Worm (Caenorhabditis elegans) whole organism, L4 larva: ENCODE data around the gene rga-9.
A peak's percentile ranks its signal among the peaks of the same experiment; 100 is the strongest.

Source experiments
- D1046.2 ChIP-seq: fragments of 200-800 bp; sonication (Bioruptor generic); IDR thresholded peaks from 2 replicates; pipeline ENCODE4 v1.3.6; 2022; ENCODE audit warnings: missing genetic modification characterization, missing compliant biosample characterization
- F10B5.3 ChIP-seq: sonication (generic microtip); optimal IDR thresholded peaks from 2 replicates; lab custom pipeline; 2016; ENCODE audit warnings: mild to moderate bottlenecking, missing genetic modification characterization, missing compliant biosample characterization
- F37D6.2 ChIP-seq: sonication (generic microtip); optimal IDR thresholded peaks from 2 replicates; lab custom pipeline; 2016; ENCODE audit warnings: mild to moderate bottlenecking, missing genetic modification characterization, missing compliant biosample characterization
- F49E8.2 ChIP-seq: sonication (generic microtip); optimal IDR thresholded peaks from 2 replicates; lab custom pipeline; 2016; ENCODE audit warnings: missing compliant biosample characterization, mild to moderate bottlenecking, missing genetic modification characterization, borderline replicate concordance
- R02D3.7 ChIP-seq: fragments of 150-350 bp; sonication (generic microtip); optimal IDR thresholded peaks from 3 replicates; lab custom pipeline; 2014; ENCODE audit warnings: missing biosample characterization, missing genetic modification characterization
- Y5F2A.4 ChIP-seq: fragments of 200-800 bp; sonication (Bioruptor generic); optimal IDR thresholded peaks from 2 replicates; lab custom pipeline; 2018; ENCODE audit warnings: mild to moderate bottlenecking, missing genetic modification characterization, missing compliant biosample characterization
- Y75B8A.6 ChIP-seq: fragments of 200-800 bp; sonication (Bioruptor generic); IDR thresholded peaks from 2 replicates; pipeline ENCODE4 v1.3.6; 2022; ENCODE audit warnings: missing genetic modification reagents, missing genetic modification characterization, missing compliant biosample characterization
- ZK337.2 ChIP-seq: fragments of 200-800 bp; sonication (Bioruptor generic); IDR thresholded peaks from 2 replicates; pipeline ENCODE4 v1.3.6; 2022; ENCODE audit warnings: missing genetic modification reagents, missing genetic modification characterization, missing compliant biosample characterization
- aha-1 ChIP-seq: fragments of 150-350 bp; peaks from one replicate; lab custom pipeline; 2014; ENCODE audit warnings: missing biosample characterization, missing genetic modification characterization
- ama-1 ChIP-seq: fragments of 150-350 bp; optimal IDR thresholded peaks from 2 replicates; lab custom pipeline; 2014; ENCODE audit warnings: inconsistent platforms, mixed read lengths
- arid-1 ChIP-seq: fragments of 200-800 bp; sonication (Bioruptor generic); conservative IDR thresholded peaks from 2 replicates; pipeline ENCODE4 v1.3.6; 2022; ENCODE audit warnings: missing genetic modification reagents, missing genetic modification characterization, missing compliant biosample characterization
- ceh-62 ChIP-seq: sonication (generic microtip); optimal IDR thresholded peaks from 2 replicates; lab custom pipeline; 2017; ENCODE audit warnings: missing biosample characterization, missing genetic modification characterization
- daf-12 ChIP-seq: fragments of 150-350 bp; optimal IDR thresholded peaks from 2 replicates; lab custom pipeline; 2014; ENCODE audit warnings: missing biosample characterization, missing genetic modification reagents, missing genetic modification characterization
- daf-16 ChIP-seq, 3 experiments: sonication (generic microtip); optimal IDR thresholded peaks; 2 replicates each; lab custom pipeline; 2016 to 2017; ENCODE audit warnings: missing genetic modification characterization in 3 of 3, missing genetic modification reagents in 3 of 3, mild to moderate bottlenecking in 2 of 3, missing compliant biosample characterization in 2 of 3, missing biosample characterization in 1 of 3, moderate library complexity in 1 of 3
- daf-19 ChIP-seq: fragments of 200-800 bp; sonication (Bioruptor generic); conservative IDR thresholded peaks from 2 replicates; pipeline ENCODE4 v1.3.6; 2022; ENCODE audit warnings: missing genetic modification characterization, missing compliant biosample characterization
- dmd-8 ChIP-seq: fragments of 200-800 bp; sonication (Bioruptor generic); IDR thresholded peaks from 2 replicates; pipeline ENCODE4 v1.3.6; 2022; ENCODE audit warnings: missing genetic modification characterization, missing compliant biosample characterization
- dpl-1 ChIP-seq: fragments of 150-350 bp; optimal IDR thresholded peaks from 2 replicates; lab custom pipeline; 2014; ENCODE audit warnings: missing biosample characterization, missing genetic modification reagents, missing genetic modification characterization
- dve-1 ChIP-seq: sonication (generic microtip); optimal IDR thresholded peaks from 2 replicates; lab custom pipeline; 2017; ENCODE audit warnings: antibody characterized with exemption, mild to moderate bottlenecking, missing genetic modification characterization, missing compliant biosample characterization; ENCODE audit not compliant: insufficient read depth
- egl-43 ChIP-seq: fragments of 200-800 bp; sonication (Bioruptor generic); IDR thresholded peaks from 2 replicates; pipeline ENCODE4 v1.3.6; 2022; ENCODE audit warnings: missing genetic modification reagents, missing genetic modification characterization, missing compliant biosample characterization
- fkh-10 ChIP-seq: fragments of 150-350 bp; optimal IDR thresholded peaks from 2 replicates; lab custom pipeline; 2014; ENCODE audit warnings: missing biosample characterization, missing genetic modification reagents, missing genetic modification characterization
- lim-7 ChIP-seq: fragments of 200-800 bp; sonication (Bioruptor generic); IDR thresholded peaks from 2 replicates; pipeline ENCODE4 v1.3.6; 2022; ENCODE audit warnings: missing genetic modification characterization, missing compliant biosample characterization
- lin-15B ChIP-seq: fragments of 150-350 bp; sonication (generic microtip); optimal IDR thresholded peaks from 3 replicates; lab custom pipeline; 2014; ENCODE audit warnings: missing biosample characterization, missing genetic modification characterization
- lin-39 ChIP-seq: fragments of 150-350 bp; optimal IDR thresholded peaks from 2 replicates; lab custom pipeline; 2014; ENCODE audit warnings: missing biosample characterization, missing genetic modification reagents, missing genetic modification characterization
- lsy-2 ChIP-seq, 2 experiments: fragments of 150-350 bp in 1 of 2; sonication (generic microtip) in 1 of 2; optimal IDR thresholded peaks; 2 replicates each; lab custom pipeline; 2014 to 2017; ENCODE audit warnings: missing biosample characterization in 2 of 2, missing genetic modification characterization in 2 of 2
- mdl-1 ChIP-seq, 2 experiments: fragments of 150-350 bp in 1 of 2; sonication (generic microtip) in 1 of 2; optimal IDR thresholded peaks; 2 replicates each; lab custom pipeline; 2014 to 2017; ENCODE audit warnings: missing biosample characterization in 2 of 2, missing genetic modification characterization in 2 of 2
- mdt-29 ChIP-seq: fragments of 200-800 bp; sonication (Bioruptor generic); IDR thresholded peaks from 2 replicates; pipeline ENCODE4 v1.3.6; 2022; ENCODE audit warnings: missing genetic modification reagents, missing genetic modification characterization, missing compliant biosample characterization
- mes-2 ChIP-seq: sonication (generic microtip); optimal IDR thresholded peaks from 2 replicates; lab custom pipeline; 2016; ENCODE audit warnings: missing genotype, mild to moderate bottlenecking, missing genetic modification characterization, missing compliant biosample characterization; ENCODE audit not compliant: poor library complexity, severe bottlenecking
- nhr-41 ChIP-seq: fragments of 200-800 bp; sonication (Bioruptor generic); IDR thresholded peaks from 2 replicates; pipeline ENCODE4 v1.3.6; 2022; ENCODE audit warnings: missing genetic modification reagents, missing genetic modification characterization, missing compliant biosample characterization
- nhr-42 ChIP-seq: fragments of 200-800 bp; sonication (Bioruptor generic); IDR thresholded peaks from 2 replicates; pipeline ENCODE4 v1.3.6; 2022; ENCODE audit warnings: missing genetic modification characterization, missing compliant biosample characterization
- nhr-48 ChIP-seq: sonication (generic microtip); optimal IDR thresholded peaks from 2 replicates; lab custom pipeline; 2016; ENCODE audit warnings: mild to moderate bottlenecking, missing genetic modification characterization, missing compliant biosample characterization
- nhr-76 ChIP-seq: fragments of 150-350 bp; optimal IDR thresholded peaks from 2 replicates; lab custom pipeline; 2014; ENCODE audit warnings: missing biosample characterization, missing genetic modification characterization
- nhr-77 ChIP-seq: fragments of 150-350 bp; optimal IDR thresholded peaks from 2 replicates; lab custom pipeline; 2014; ENCODE audit warnings: missing biosample characterization, missing genetic modification characterization
- php-3 ChIP-seq: fragments of 200-800 bp; sonication (Bioruptor generic); IDR thresholded peaks from 2 replicates; pipeline ENCODE4 v1.3.6; 2022; ENCODE audit warnings: missing genetic modification reagents, missing genetic modification characterization, missing compliant biosample characterization
- pqm-1 ChIP-seq: sonication (generic microtip); optimal IDR thresholded peaks from 2 replicates; lab custom pipeline; 2017; ENCODE audit warnings: missing biosample characterization, missing genetic modification characterization
- saeg-2 ChIP-seq: fragments of 200-800 bp; sonication (Bioruptor generic); IDR thresholded peaks from 2 replicates; pipeline ENCODE4 v1.3.6; 2022; ENCODE audit warnings: missing genetic modification reagents, missing genetic modification characterization, missing compliant biosample characterization
- set-16 ChIP-seq: fragments of 200-800 bp; sonication (Bioruptor generic); IDR thresholded peaks from 2 replicates; pipeline ENCODE4 v1.3.6; 2022; ENCODE audit warnings: missing genetic modification reagents, missing genetic modification characterization, missing compliant biosample characterization
- spr-1 ChIP-seq: sonication (generic microtip); optimal IDR thresholded peaks from 2 replicates; lab custom pipeline; 2016; ENCODE audit warnings: mild to moderate bottlenecking, missing genetic modification characterization, missing compliant biosample characterization
- spr-3 ChIP-seq: fragments of 200-800 bp; sonication (Bioruptor generic); optimal IDR thresholded peaks from 2 replicates; lab custom pipeline; 2018; ENCODE audit warnings: mild to moderate bottlenecking, missing genetic modification characterization, missing compliant biosample characterization
- unc-39 ChIP-seq: sonication (generic microtip); optimal IDR thresholded peaks from 2 replicates; lab custom pipeline; 2017; ENCODE audit warnings: missing biosample characterization, missing genetic modification characterization
- unc-62 ChIP-seq, 3 experiments: fragments of 150-350 bp in 1 of 3; sonication (generic microtip); optimal IDR thresholded peaks in 2 of 3; peaks in 1 of 3; 1 replicate in 1 of 3; 2 replicates in 2 of 3; lab custom pipeline; 2014 to 2017; ENCODE audit warnings: missing biosample characterization in 3 of 3, missing genetic modification characterization in 3 of 3, missing genetic modification reagents in 3 of 3, missing genotype in 1 of 3
- vab-7 ChIP-seq: fragments of 200-800 bp; sonication (Bioruptor generic); IDR thresholded peaks from 2 replicates; pipeline ENCODE4 v1.3.6; 2022; ENCODE audit warnings: missing genetic modification reagents, missing genetic modification characterization, missing compliant biosample characterization
- zfp-3 ChIP-seq: fragments of 200-800 bp; sonication (Bioruptor generic); conservative IDR thresholded peaks from 2 replicates; pipeline ENCODE4 v1.3.6; 2022; ENCODE audit warnings: missing genetic modification reagents, missing genetic modification characterization, missing compliant biosample characterization
- zip-11 ChIP-seq: fragments of 200-800 bp; sonication (Bioruptor generic); IDR thresholded peaks from 2 replicates; pipeline ENCODE4 v1.3.6; 2022; ENCODE audit warnings: missing genetic modification characterization, missing compliant biosample characterization

Gene rga-9

DNA sequence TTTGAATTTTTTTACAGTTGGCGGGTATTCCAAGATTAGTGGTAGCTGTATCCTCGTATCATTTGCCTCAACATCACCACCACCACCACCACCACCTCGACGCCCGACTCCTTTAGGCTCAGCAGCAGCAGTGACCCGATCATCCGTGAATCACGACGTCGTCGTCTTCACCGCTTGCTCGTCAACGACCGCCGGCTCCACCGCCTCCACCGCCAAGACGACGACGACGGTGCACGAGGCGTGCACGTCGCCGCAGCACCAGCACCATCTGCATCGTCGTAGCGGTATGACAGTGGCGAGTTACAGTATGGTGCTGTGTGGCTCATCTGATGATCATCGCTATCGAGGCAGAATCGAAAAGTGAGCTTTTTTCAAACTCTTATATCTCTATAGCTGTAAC is at the start of gene rga-9:
TSS of gene rga-9 (plus strand) at position 16 of the 400 bp plus-strand sequence.
- TF ChIP-seq pqm-1 (no peak), set-16 (GFP tag; lab: Robert Waterston, UW) (peak; percentile 93), nhr-42 (GFP tag; lab: Robert Waterston, UW) (0 out of 2 replicates have a peak, but pooled peaks have one; percentile 15), egl-43 (GFP tag; lab: Robert Waterston, UW) (peak; percentile 51; the same call in 1 of the 2 replicates), unc-62 (GFP tag; optimal IDR thresholded peaks at IDR 0.05 in 1 of 2; lab: Kevin White, UChicago) (peak in 1 of 2 experiments; percentile 24), unc-62 (tag; optimal IDR thresholded peaks at IDR 0.05; lab: Kevin White, UChicago) (no peak), lin-39 (no peak)
- TF ChIP-seq, all 104 proteins: peak for 4

DNA sequence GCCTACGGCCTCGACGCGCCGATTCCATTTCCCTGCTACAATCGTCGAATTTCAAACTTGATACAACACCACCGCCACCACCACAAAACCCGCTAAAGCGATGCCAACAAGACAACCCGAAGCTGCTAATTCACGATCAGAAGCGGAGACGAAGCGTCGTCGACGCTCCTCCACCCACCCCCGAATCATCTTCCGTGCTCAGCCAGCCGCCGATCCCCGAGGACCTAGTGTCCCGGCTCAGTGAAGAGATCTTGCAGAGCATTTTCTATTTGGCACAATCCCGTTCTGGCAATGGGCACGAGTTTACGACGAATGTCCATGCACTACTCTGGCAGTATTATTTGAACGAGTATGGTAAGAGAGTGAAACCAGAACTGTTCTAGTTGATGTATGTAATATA is 49.4 kb upstream of the rga-9 start:
- TF ChIP-seq daf-19 (no peak), set-16 (GFP tag; lab: Robert Waterston, UW) (peak; percentile 70; the same call in 1 of the 2 replicates), php-3 (GFP tag; lab: Robert Waterston, UW) (no peak), nhr-42 (GFP tag; lab: Robert Waterston, UW) (peak; percentile 26; the same call in 1 of the 2 replicates), aha-1 (tag; lab: Kevin White, UChicago) (peak; percentile 5)

DNA sequence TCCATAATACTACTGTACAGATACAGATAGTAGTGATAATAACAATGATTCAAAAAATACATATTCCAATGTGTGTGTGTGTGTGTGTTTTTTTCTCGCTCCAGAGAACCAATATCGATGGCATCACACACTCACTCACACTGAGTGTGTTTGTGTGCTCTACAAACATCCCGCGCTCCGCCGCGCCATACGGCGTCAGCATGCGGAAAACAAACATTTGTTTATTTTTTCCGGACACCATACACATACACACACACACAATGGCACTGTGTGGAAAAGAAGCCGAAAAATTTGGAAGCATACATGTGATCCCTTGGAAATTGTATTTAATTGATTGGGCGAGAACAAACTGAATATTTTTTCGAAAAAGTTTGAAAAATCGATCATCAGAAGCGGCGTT is 49.0 kb upstream of the rga-9 start:
- TF ChIP-seq unc-62 (GFP tag; optimal IDR thresholded peaks at IDR 0.05 in 1 of 2; lab: Kevin White, UChicago) (peak in 1 of 2 experiments; percentile 40), unc-62 (tag; optimal IDR thresholded peaks at IDR 0.05; lab: Kevin White, UChicago) (no peak), daf-16 (GFP tag; optimal IDR thresholded peaks at IDR 0.05; lab: Kevin White, UChicago) (no peak), daf-16 (tag; optimal IDR thresholded peaks at IDR 0.05; lab: Kevin White, UChicago) (peak; percentile 6), ama-1 (lab: Kevin White, UChicago) (peak; percentile 37), nhr-48 (no peak), unc-39 (tag; lab: Kevin White, UChicago) (no peak)
- TF ChIP-seq, all 104 proteins: peak for 3

DNA sequence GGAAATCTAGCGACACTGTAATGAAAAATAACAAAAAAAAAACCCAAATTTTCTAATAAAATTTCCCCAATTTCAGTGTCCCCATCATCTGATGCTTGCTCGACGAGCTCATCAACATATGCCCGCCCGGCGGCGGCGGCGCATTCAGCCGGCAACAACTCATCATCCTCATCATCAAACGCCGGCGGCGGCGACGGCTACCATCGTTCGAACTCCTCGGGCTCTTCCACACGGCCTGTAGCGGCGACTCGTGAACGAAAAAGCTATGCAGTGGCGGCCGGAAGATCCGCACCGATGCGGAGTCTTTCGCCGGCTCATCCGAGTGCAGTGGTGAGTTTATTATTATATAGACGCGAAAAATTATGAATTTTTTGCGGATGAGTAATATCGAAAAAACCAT is 47.9 kb upstream of the rga-9 start:
- TF ChIP-seq F49E8.2 (no peak), lsy-2 (tag; optimal IDR thresholded peaks at IDR 0.05; lab: Kevin White, UChicago) (no peak), dpl-1 (GFP tag; lab: Kevin White, UChicago) (no peak), lin-15B (no peak), F10B5.3 (tag; lab: Kevin White, UChicago) (no peak), zfp-3 (no peak), R02D3.7 (tag; lab: Kevin White, UChicago) (no peak), fkh-10 (GFP tag; lab: Kevin White, UChicago) (no peak), spr-1 (no peak), mdt-29 (0 out of 2 replicates have a peak, but pooled peaks have one; percentile 7), mes-2 (tag; lab: Kevin White, UChicago) (no peak), lim-7 (GFP tag; lab: Robert Waterston, UW) (no peak; the same call in 1 of the 2 replicates), zip-11 (GFP tag; lab: Robert Waterston, UW) (0 out of 2 replicates have a peak, but pooled peaks have one; percentile 32), dmd-8 (GFP tag; lab: Robert Waterston, UW) (no peak), D1046.2 (GFP tag; lab: Robert Waterston, UW) (no peak), unc-39 (tag; lab: Kevin White, UChicago) (no peak), set-16 (GFP tag; lab: Robert Waterston, UW) (peak; percentile 88), ceh-62 (tag; lab: Kevin White, UChicago) (no peak), vab-7 (GFP tag; lab: Robert Waterston, UW) (no peak), mdl-1 (tag; optimal IDR thresholded peaks at IDR 0.05; lab: Kevin White, UChicago) (no peak), spr-3 (GFP tag; lab: Kevin White, UChicago) (no peak), dve-1 (tag; lab: Kevin White, UChicago) (no peak), nhr-42 (GFP tag; lab: Robert Waterston, UW) (0 out of 2 replicates have a peak, but pooled peaks have one; percentile 16), pqm-1 (no peak), daf-16 (GFP tag; optimal IDR thresholded peaks at IDR 0.05; lab: Kevin White, UChicago) (no peak), daf-16 (tag; optimal IDR thresholded peaks at IDR 0.05; lab: Kevin White, UChicago) (no peak), nhr-76 (tag; lab: Kevin White, UChicago) (no peak), nhr-48 (no peak), arid-1 (GFP tag; lab: Robert Waterston, UW) (no peak), Y75B8A.6 (GFP tag; lab: Robert Waterston, UW) (no peak), saeg-2 (GFP tag; lab: Robert Waterston, UW) (no peak), nhr-41 (GFP tag; lab: Robert Waterston, UW) (no peak), ZK337.2 (GFP tag; lab: Robert Waterston, UW) (no peak), F37D6.2 (tag; lab: Kevin White, UChicago) (no peak), nhr-77 (tag; lab: Kevin White, UChicago) (no peak), Y5F2A.4 (GFP tag; lab: Kevin White, UChicago) (no peak), daf-12 (tag; lab: Kevin White, UChicago) (no peak)
- TF ChIP-seq, all 104 proteins: peak for 4
